Worm (Caenorhabditis elegans) whole organism, mixed stage, embryonic: Measurements from ENCODE around the gene unc-76.

Experiments used
- M03D4.4 ChIP-seq: sonication (generic microtip); optimal IDR thresholded peaks from 2 replicates; lab custom pipeline; 2017; ENCODE audit warnings: mild to moderate bottlenecking, missing genetic modification characterization, missing compliant biosample characterization
- bed-3 ChIP-seq: fragments of 200-800 bp; sonication (Bioruptor generic); optimal IDR thresholded peaks from 3 replicates; lab custom pipeline; 2018; ENCODE audit warnings: mild to moderate bottlenecking, missing genetic modification characterization, moderate library complexity, missing compliant biosample characterization
- blmp-1 ChIP-seq: fragments of 150-350 bp; optimal IDR thresholded peaks from 2 replicates; lab custom pipeline; 2014; ENCODE audit warnings: missing biosample characterization, missing genetic modification characterization
- ceh-83 ChIP-seq: fragments of 200-800 bp; sonication (Bioruptor generic); optimal IDR thresholded peaks from 2 replicates; lab custom pipeline; 2018; ENCODE audit warnings: mild to moderate bottlenecking, missing genetic modification characterization, missing compliant biosample characterization
- ces-1 ChIP-seq: fragments of 150-350 bp; optimal IDR thresholded peaks from 2 replicates; lab custom pipeline; 2014; ENCODE audit warnings: missing biosample characterization, missing genetic modification reagents, missing genetic modification characterization
- cnd-1 ChIP-seq: fragments of 200-800 bp; sonication (Bioruptor generic); optimal IDR thresholded peaks from 2 replicates; lab custom pipeline; 2018; ENCODE audit warnings: mild to moderate bottlenecking, missing genetic modification characterization, missing compliant biosample characterization
- drap-1 ChIP-seq: fragments of 200-800 bp; sonication (Bioruptor generic); optimal IDR thresholded peaks from 3 replicates; lab custom pipeline; 2018; ENCODE audit warnings: mild to moderate bottlenecking, missing genetic modification characterization, missing compliant biosample characterization
- elt-1 ChIP-seq: sonication (generic microtip); optimal IDR thresholded peaks from 2 replicates; lab custom pipeline; 2017; ENCODE audit warnings: missing genetic modification characterization, mild to moderate bottlenecking, missing compliant biosample characterization, antibody characterized with exemption, moderate library complexity, borderline replicate concordance; ENCODE audit not compliant: insufficient read depth
- elt-3 ChIP-seq: fragments of 150-350 bp; optimal IDR thresholded peaks from 2 replicates; lab custom pipeline; 2014; ENCODE audit warnings: missing biosample characterization, missing genetic modification characterization
- flh-1 ChIP-seq: fragments of 200-800 bp; sonication (Bioruptor generic); optimal IDR thresholded peaks from 2 replicates; lab custom pipeline; 2018; ENCODE audit warnings: mild to moderate bottlenecking, missing genetic modification characterization, moderate library complexity, missing compliant biosample characterization
- ham-2 ChIP-seq: fragments of 200-800 bp; sonication (Bioruptor generic); optimal IDR thresholded peaks from 2 replicates; lab custom pipeline; 2018; ENCODE audit warnings: mild to moderate bottlenecking, missing genetic modification characterization, missing compliant biosample characterization
- hlh-1 ChIP-seq: fragments of 150-350 bp; optimal IDR thresholded peaks from 2 replicates; lab custom pipeline; 2014; ENCODE audit warnings: missing biosample characterization, missing genetic modification reagents, missing genetic modification characterization
- lin-13 ChIP-seq: fragments of 150-350 bp; optimal IDR thresholded peaks from 2 replicates; lab custom pipeline; 2014; ENCODE audit warnings: missing biosample characterization, missing genetic modification characterization
- lin-32 ChIP-seq: fragments of 200-800 bp; sonication (Bioruptor generic); optimal IDR thresholded peaks from 2 replicates; lab custom pipeline; 2018; ENCODE audit warnings: mild to moderate bottlenecking, missing genetic modification characterization, missing compliant biosample characterization
- lsy-2 ChIP-seq: fragments of 150-350 bp; optimal IDR thresholded peaks from 2 replicates; lab custom pipeline; 2014; ENCODE audit warnings: missing biosample characterization, missing genetic modification characterization
- mab-5 ChIP-seq: fragments of 150-350 bp; optimal IDR thresholded peaks from 2 replicates; lab custom pipeline; 2014; ENCODE audit warnings: missing biosample characterization, missing genetic modification characterization
- mep-1 ChIP-seq: fragments of 150-350 bp; optimal IDR thresholded peaks from 2 replicates; lab custom pipeline; 2017; ENCODE audit warnings: missing biosample characterization, missing genetic modification reagents, missing genetic modification characterization, inconsistent platforms
- nhr-12 ChIP-seq: fragments of 150-350 bp; optimal IDR thresholded peaks from 2 replicates; lab custom pipeline; 2014; ENCODE audit warnings: missing biosample characterization, missing genetic modification characterization
- nhr-2 ChIP-seq: fragments of 150-350 bp; optimal IDR thresholded peaks from 2 replicates; lab custom pipeline; 2014; ENCODE audit warnings: missing biosample characterization, missing genetic modification characterization
- nhr-237 ChIP-seq: fragments of 150-350 bp; optimal IDR thresholded peaks from 2 replicates; lab custom pipeline; 2014; ENCODE audit warnings: missing biosample characterization, missing genetic modification characterization
- nhr-28 ChIP-seq: fragments of 150-350 bp; optimal IDR thresholded peaks from 2 replicates; lab custom pipeline; 2014; ENCODE audit warnings: missing biosample characterization, missing genetic modification characterization
- nhr-76 ChIP-seq: sonication (generic microtip); optimal IDR thresholded peaks from 2 replicates; lab custom pipeline; 2017; ENCODE audit warnings: missing biosample characterization, missing genetic modification characterization
- pha-4 ChIP-seq: fragments of 150-350 bp; optimal IDR thresholded peaks from 2 replicates; lab custom pipeline; 2018; ENCODE audit warnings: missing biosample characterization, missing genetic modification reagents, missing genetic modification characterization
- sem-2 ChIP-seq: fragments of 200-800 bp; sonication (Bioruptor generic); optimal IDR thresholded peaks from 2 replicates; lab custom pipeline; 2018; ENCODE audit warnings: mild to moderate bottlenecking, missing genetic modification characterization, missing compliant biosample characterization
- snpc-4 ChIP-seq: fragments of 150-350 bp; optimal IDR thresholded peaks from 2 replicates; lab custom pipeline; 2014; ENCODE audit warnings: missing biosample characterization, missing genetic modification characterization
- sptf-1 ChIP-seq: sonication (generic microtip); optimal IDR thresholded peaks from 2 replicates; lab custom pipeline; 2017; ENCODE audit warnings: mild to moderate bottlenecking, missing genetic modification characterization, moderate library complexity, missing compliant biosample characterization
- tbx-8 ChIP-seq: fragments of 200-800 bp; sonication (Bioruptor generic); optimal IDR thresholded peaks from 2 replicates; lab custom pipeline; 2018; ENCODE audit warnings: mild to moderate bottlenecking, missing genetic modification characterization, moderate library complexity, missing compliant biosample characterization
- unc-120 ChIP-seq: sonication (generic microtip); optimal IDR thresholded peaks from 2 replicates; lab custom pipeline; 2017; ENCODE audit warnings: missing genetic modification characterization, missing compliant biosample characterization; ENCODE audit not compliant: poor library complexity, severe bottlenecking
- unc-39 ChIP-seq: fragments of 150-350 bp; optimal IDR thresholded peaks from 2 replicates; lab custom pipeline; 2014; ENCODE audit warnings: missing biosample characterization, missing genetic modification characterization
- unc-62 ChIP-seq: fragments of 150-350 bp; optimal IDR thresholded peaks from 2 replicates; lab custom pipeline; 2014; ENCODE audit warnings: missing biosample characterization, missing genetic modification reagents, missing genetic modification characterization
- zip-8 ChIP-seq: fragments of 150-350 bp; optimal IDR thresholded peaks from 2 replicates; lab custom pipeline; 2014; ENCODE audit warnings: missing biosample characterization, missing genetic modification characterization
- ztf-11 ChIP-seq: fragments of 150-350 bp; optimal IDR thresholded peaks from 2 replicates; lab custom pipeline; 2014; ENCODE audit warnings: missing biosample characterization, missing genetic modification characterization

unc-76 gene

DNA sequence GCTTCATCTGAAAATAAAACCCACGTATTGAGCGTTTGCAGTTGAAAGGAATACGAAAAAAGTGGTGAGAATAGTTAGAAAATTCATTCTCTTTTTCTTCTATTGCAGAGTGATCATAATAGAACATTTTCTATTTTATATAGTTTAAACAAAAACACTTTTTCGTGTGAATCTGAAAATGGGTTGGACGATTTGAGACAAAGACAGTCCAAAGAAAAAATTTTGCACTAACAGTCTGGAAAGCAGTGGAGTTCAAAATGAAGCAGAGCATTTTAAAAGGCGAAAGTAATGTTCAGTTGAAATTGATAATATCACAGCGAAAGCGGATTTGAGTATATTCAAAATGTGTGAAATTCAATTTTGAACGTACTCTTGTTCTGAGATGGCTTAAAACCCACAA, 17.1 kb downstream of the unc-76 start, which contains the start of gene C01G10.18:
TSS of gene C01G10.18 (minus strand) at position 101 of the 400 bp plus-strand sequence.
- no peak for TF ChIP-seq blmp-1 (tag; lab: Kevin White, UChicago)
- TF ChIP-seq unc-120, result no peak
- no peak for TF ChIP-seq lin-32
- TF ChIP-seq ces-1 (GFP tag; lab: Kevin White, UChicago), result no peak
- TF ChIP-seq nhr-28, result no peak
- TF ChIP-seq nhr-237 (tag; lab: Kevin White, UChicago), result no peak
- no peak for TF ChIP-seq ham-2 (GFP tag; lab: Kevin White, UChicago)
- no peak for TF ChIP-seq lsy-2
- TF ChIP-seq pha-4 (tag; lab: Kevin White, UChicago), result no peak
- TF ChIP-seq sem-2 (GFP tag; lab: Kevin White, UChicago), result no peak
- TF ChIP-seq nhr-12 (tag; lab: Kevin White, UChicago), result no peak
- no peak for TF ChIP-seq cnd-1
- no peak for TF ChIP-seq mab-5 (tag; lab: Kevin White, UChicago)
- no peak for TF ChIP-seq lin-13 (tag; lab: Kevin White, UChicago)
- no peak for TF ChIP-seq zip-8 (tag; lab: Kevin White, UChicago)
- no peak for TF ChIP-seq elt-3 (tag; lab: Kevin White, UChicago)
- TF ChIP-seq ceh-83 (GFP tag; lab: Kevin White, UChicago), result no peak

- no peak for TF ChIP-seq elt-3 (tag; lab: Kevin White, UChicago)
- no peak for TF ChIP-seq snpc-4
- no peak for TF ChIP-seq hlh-1
- no peak for TF ChIP-seq cnd-1
- TF ChIP-seq unc-39 (tag; lab: Kevin White, UChicago), result no peak
- TF ChIP-seq bed-3 (GFP tag; lab: Kevin White, UChicago), result no peak
- TF ChIP-seq unc-62 (GFP tag; lab: Kevin White, UChicago), result no peak
- TF ChIP-seq lin-13 (tag; lab: Kevin White, UChicago), result no peak
- TF ChIP-seq nhr-2 (tag; lab: Kevin White, UChicago), result no peak
- TF ChIP-seq unc-120, result no peak
- TF ChIP-seq tbx-8 (GFP tag; lab: Kevin White, UChicago), result no peak
- no peak for TF ChIP-seq sptf-1 (tag; lab: Kevin White, UChicago)
- no peak for TF ChIP-seq pha-4 (tag; lab: Kevin White, UChicago)
- no peak for TF ChIP-seq nhr-28
- TF ChIP-seq ztf-11 (tag; lab: Kevin White, UChicago), result no peak
- TF ChIP-seq mep-1 (tag; lab: Kevin White, UChicago), result no peak
These were observed 17.9 kb downstream of the unc-76 start, which contains the start of the genes C01G10.5 and C01G10.4 for ce11 chrV:15089438-15089837. TSS of gene C01G10.5 (minus strand) at chrV:15089538. TSS of gene C01G10.4 (plus strand) at chrV:15089740.

- TF ChIP-seq nhr-76 (tag; lab: Kevin White, UChicago) (no peak), nhr-2 (tag; lab: Kevin White, UChicago) (no peak), elt-3 (tag; lab: Kevin White, UChicago) (no peak), elt-1 (tag; lab: Kevin White, UChicago) (no peak)
These were observed 18.9 kb downstream of the unc-76 start, which contains the start of gene C01G10.17 for ce11 chrV:15090457-15090856. TSS of gene C01G10.17 (plus strand) at chrV:15090757.

DNA sequence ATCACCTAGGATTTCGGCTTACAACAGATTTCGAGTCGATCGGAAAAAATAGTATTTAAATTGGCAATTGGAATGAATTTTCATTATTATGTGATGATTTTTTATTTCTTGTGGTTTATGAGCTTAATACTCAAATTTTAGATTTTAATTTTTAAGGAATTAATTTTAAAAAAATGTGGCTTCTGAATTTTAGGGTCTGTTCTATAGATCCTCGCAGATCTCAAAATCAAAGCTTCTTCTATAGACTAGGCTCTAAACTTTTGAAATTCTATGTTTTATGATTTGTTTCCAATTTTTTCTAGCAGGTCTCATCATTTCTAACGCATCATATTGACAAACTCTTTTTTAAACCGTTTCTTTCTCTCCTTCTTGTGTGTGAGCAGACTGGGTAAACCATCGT, 21.1 kb downstream of the unc-76 start, which contains the start of gene txt-12:
TSS of gene txt-12 (plus strand) at position 301 of the 400 bp plus-strand sequence.
- TF ChIP-seq lin-32 (no peak), mab-5 (tag; lab: Kevin White, UChicago) (no peak)

- TF ChIP-seq lin-32, result no peak
- TF ChIP-seq mab-5 (tag; lab: Kevin White, UChicago), result no peak
- no peak for TF ChIP-seq nhr-237 (tag; lab: Kevin White, UChicago)
- TF ChIP-seq lin-13 (tag; lab: Kevin White, UChicago), result no peak
- no peak for TF ChIP-seq mep-1 (tag; lab: Kevin White, UChicago)
- TF ChIP-seq M03D4.4 (tag; lab: Kevin White, UChicago), result no peak
- TF ChIP-seq flh-1 (GFP tag; lab: Kevin White, UChicago), result no peak
- TF ChIP-seq drap-1 (GFP tag; lab: Kevin White, UChicago), result no peak
- no peak for TF ChIP-seq ces-1 (GFP tag; lab: Kevin White, UChicago)
- no peak for TF ChIP-seq unc-39 (tag; lab: Kevin White, UChicago)
- no peak for TF ChIP-seq lsy-2
- no peak for TF ChIP-seq elt-1 (tag; lab: Kevin White, UChicago)
- TF ChIP-seq nhr-76 (tag; lab: Kevin White, UChicago), result no peak
- no peak for TF ChIP-seq nhr-12 (tag; lab: Kevin White, UChicago)
- TF ChIP-seq ceh-83 (GFP tag; lab: Kevin White, UChicago), result no peak
- no peak for TF ChIP-seq hlh-1
- no peak for TF ChIP-seq cnd-1
- TF ChIP-seq, all 35 proteins: peak for 0
These were observed 23.2 kb downstream of the unc-76 start, which contains the start of gene srx-78 for ce11 chrV:15094749-15095148. TSS of gene srx-78 (plus strand) at chrV:15095049.
